Fruit fly (Drosophila melanogaster): ENCODE measurements around the gene Nhe1.

Nhe1 gene

dm6 chr2L:128977-129941, 22.7 kb upstream of the Nhe1 start (continued):
- no peak for TF ChIP-seq CG10631 (GFP tag; optimal IDR thresholded peaks at IDR 0.05)
- TF ChIP-seq CG6276 (GFP tag; optimal IDR thresholded peaks at IDR 0.05) = peak; percentile 65
- TF ChIP-seq CG16779 (tag; optimal IDR thresholded peaks at IDR 0.05) = peak; percentile 80
- no peak for TF ChIP-seq dac (GFP tag; optimal IDR thresholded peaks at IDR 0.05)
- TF ChIP-seq CG3032 (tag; optimal IDR thresholded peaks at IDR 0.05) = no peak
- TF ChIP-seq acj6 (GFP tag; optimal IDR thresholded peaks at IDR 0.05) = no peak
- TF ChIP-seq cyc (GFP tag; optimal IDR thresholded peaks at IDR 0.05) = peak; percentile 11
- TF ChIP-seq net (GFP tag; optimal IDR thresholded peaks at IDR 0.05) = peak; percentile 85
- TF ChIP-seq Blimp-1 (GFP tag; optimal IDR thresholded peaks at IDR 0.05) = peak; percentile 8
- TF ChIP-seq spab (GFP tag; optimal IDR thresholded peaks at IDR 0.05) = peak; percentile 12
- peak; percentile 45 for TF ChIP-seq esn (GFP tag; optimal IDR thresholded peaks at IDR 0.05)

dm6 chr2L:128296-128715, 21.8 kb upstream of the Nhe1 start:
- no peak for TF ChIP-seq Eip75B (GFP tag; optimal IDR thresholded peaks at IDR 0.05)
- 0 out of 3 replicates have a peak, but pooled peaks have one; percentile 14 for TF ChIP-seq CG8119 (GFP tag; IDR thresholded peaks at IDR 0.05)
- TF ChIP-seq fd85E (GFP tag; optimal IDR thresholded peaks at IDR 0.05) = no peak
- TF ChIP-seq salr (GFP tag; optimal IDR thresholded peaks at IDR 0.05) = no peak
- TF ChIP-seq vri (GFP tag; optimal IDR thresholded peaks at IDR 0.05) = no peak
- TF ChIP-seq CG9139 (GFP tag; optimal IDR thresholded peaks at IDR 0.05) = peak; percentile 37
- TF ChIP-seq CG8319 (GFP tag; optimal IDR thresholded peaks at IDR 0.05) = no peak
- no peak for TF ChIP-seq CG15336 (GFP tag; IDR thresholded peaks at IDR 0.05)
- TF ChIP-seq CG11902 (GFP tag; optimal IDR thresholded peaks at IDR 0.05) = no peak
- TF ChIP-seq Eip93F (GFP tag; optimal IDR thresholded peaks at IDR 0.05) = no peak
- no peak for TF ChIP-seq CG7368 (GFP tag; optimal IDR thresholded peaks at IDR 0.05)
- TF ChIP-seq Ets96B (tag; optimal IDR thresholded peaks at IDR 0.05) = no peak
- no peak for TF ChIP-seq Blimp-1 (GFP tag; optimal IDR thresholded peaks at IDR 0.05)
- no peak for TF ChIP-seq Met (GFP tag; optimal IDR thresholded peaks at IDR 0.05)
- TF ChIP-seq esn (GFP tag; optimal IDR thresholded peaks at IDR 0.05) = no peak
- no peak for TF ChIP-seq Lpt (GFP tag; optimal IDR thresholded peaks at IDR 0.05)
- TF ChIP-seq CG11762 (GFP tag; optimal IDR thresholded peaks at IDR 0.05; ENCODE audit: insufficient read depth) = no peak
- peak; percentile 18; the same call in 1 of the 3 replicates for TF ChIP-seq eg (GFP tag; IDR thresholded peaks at IDR 0.05)
- peak; percentile 72 for TF ChIP-seq fkh (GFP tag; optimal IDR thresholded peaks at IDR 0.05)
- TF ChIP-seq CG3032 (tag; optimal IDR thresholded peaks at IDR 0.05) = no peak
- no peak for TF ChIP-seq CG16779 (tag; optimal IDR thresholded peaks at IDR 0.05)
- no peak for TF ChIP-seq dac (GFP tag; optimal IDR thresholded peaks at IDR 0.05)
- peak; percentile 76 for TF ChIP-seq Eip78C (GFP tag)
- TF ChIP-seq cyc (GFP tag; optimal IDR thresholded peaks at IDR 0.05) = no peak
- peak; percentile 35 for TF ChIP-seq CG6808 (GFP tag; optimal IDR thresholded peaks at IDR 0.05)
- no peak for TF ChIP-seq Smox (GFP tag; optimal IDR thresholded peaks at IDR 0.05)
- TF ChIP-seq CG6163 (GFP tag; IDR thresholded peaks at IDR 0.05) = no peak
- no peak for TF ChIP-seq CG32006 (GFP tag; optimal IDR thresholded peaks at IDR 0.05)
- TF ChIP-seq Hr4 (GFP tag; optimal IDR thresholded peaks at IDR 0.05) = no peak
- no peak for TF ChIP-seq OdsH (GFP tag; optimal IDR thresholded peaks at IDR 0.05)
- no peak for TF ChIP-seq CG10631 (GFP tag; optimal IDR thresholded peaks at IDR 0.05)
- peak; percentile 89 for TF ChIP-seq CG1621 (tag; optimal IDR thresholded peaks at IDR 0.05)
- TF ChIP-seq spab (GFP tag; optimal IDR thresholded peaks at IDR 0.05) = peak; percentile 5
- no peak for TF ChIP-seq CG11294 (GFP tag; IDR thresholded peaks at IDR 0.05)
- no peak for TF ChIP-seq net (GFP tag; optimal IDR thresholded peaks at IDR 0.05)
- no peak for TF ChIP-seq CG6276 (GFP tag; optimal IDR thresholded peaks at IDR 0.05)
- peak; percentile 85 for TF ChIP-seq Sox14 (GFP tag; optimal IDR thresholded peaks at IDR 0.05)
- TF ChIP-seq Gug (GFP tag; IDR thresholded peaks at IDR 0.05) = no peak
- TF ChIP-seq Hr39 (GFP tag; optimal IDR thresholded peaks at IDR 0.05) = no peak
- TF ChIP-seq CG10669 (GFP tag; optimal IDR thresholded peaks at IDR 0.05) = no peak
- TF ChIP-seq achi (GFP tag; optimal IDR thresholded peaks at IDR 0.05) = no peak
- no peak for TF ChIP-seq fd59A (GFP tag; optimal IDR thresholded peaks at IDR 0.05)
- TF ChIP-seq ss (GFP tag; optimal IDR thresholded peaks at IDR 0.05) = peak in 1 of 2 experiments; percentile 62
- TF ChIP-seq CG34406 (GFP tag; optimal IDR thresholded peaks at IDR 0.05) = no peak
- TF ChIP-seq svp (GFP tag) = peak; percentile 16

Data from whole organism, prepupa.